Fruit fly (Drosophila melanogaster): ENCODE measurements around the gene Cbp20.
A peak's percentile ranks its signal among the peaks of the same experiment; 100 is the strongest.

The Cbp20 gene

DNA sequence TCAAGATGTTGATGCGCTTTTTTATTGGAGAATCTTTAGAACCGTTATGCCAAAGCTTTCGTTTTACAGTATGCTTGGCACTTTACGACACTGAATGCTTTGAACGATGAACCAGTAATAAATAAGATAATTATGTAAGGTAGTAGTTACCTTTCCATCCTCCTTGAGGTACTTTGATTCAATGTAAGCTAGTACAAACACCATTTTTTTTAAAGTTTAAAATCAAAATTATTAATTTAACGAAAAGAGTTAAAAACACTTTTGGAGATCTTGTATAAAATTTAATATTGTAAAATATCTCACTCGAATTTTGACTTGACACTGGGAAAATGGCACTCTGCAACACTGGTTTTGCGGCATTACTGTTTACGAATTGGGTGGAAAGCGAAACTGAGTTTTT is 20.9 kb downstream of the Cbp20 start, which contains the start of the genes Arp5 and CG7208 (continued):
- TF ChIP-seq acj6 (GFP tag; optimal IDR thresholded peaks at IDR 0.05) = peak; percentile 69
- TF ChIP-seq vri (GFP tag; optimal IDR thresholded peaks at IDR 0.05) = no peak
- no peak for TF ChIP-seq CG34406 (GFP tag; optimal IDR thresholded peaks at IDR 0.05)
- peak; percentile 34 for TF ChIP-seq CG4318 (GFP tag; optimal IDR thresholded peaks at IDR 0.05)
- peak; percentile 10 for TF ChIP-seq fd85E (GFP tag; optimal IDR thresholded peaks at IDR 0.05)
- peak; percentile 42; the same call in 1 of the 2 replicates for TF ChIP-seq Gug (GFP tag; IDR thresholded peaks at IDR 0.05)
- TF ChIP-seq CG9139 (GFP tag; optimal IDR thresholded peaks at IDR 0.05) = no peak
- TF ChIP-seq Sox102F (GFP tag; optimal IDR thresholded peaks at IDR 0.05) = no peak
- no peak for TF ChIP-seq CG6808 (GFP tag; optimal IDR thresholded peaks at IDR 0.05)
- TF ChIP-seq Smox (GFP tag; optimal IDR thresholded peaks at IDR 0.05) = no peak
- peak; percentile 73 for TF ChIP-seq topi (GFP tag; optimal IDR thresholded peaks at IDR 0.05)
- TF ChIP-seq dsx (GFP tag; optimal IDR thresholded peaks at IDR 0.05; ENCODE audit: poor library complexity, severe bottlenecking) = no peak
- TF ChIP-seq cyc (GFP tag; optimal IDR thresholded peaks at IDR 0.05) = peak; percentile 68
- peak; percentile 14 for TF ChIP-seq CG11902 (GFP tag; optimal IDR thresholded peaks at IDR 0.05)
- no peak for TF ChIP-seq CG6792 (GFP tag; optimal IDR thresholded peaks at IDR 0.05)
- TF ChIP-seq net (GFP tag; optimal IDR thresholded peaks at IDR 0.05) = no peak
- no peak for TF ChIP-seq CG16779 (tag; optimal IDR thresholded peaks at IDR 0.05)
- no peak for TF ChIP-seq Sox15 (GFP tag; optimal IDR thresholded peaks at IDR 0.05)
- TF ChIP-seq CG1621 (tag; optimal IDR thresholded peaks at IDR 0.05) = no peak
- no peak for TF ChIP-seq CG11294 (GFP tag; IDR thresholded peaks at IDR 0.05)
- TF ChIP-seq CG15336 (GFP tag; IDR thresholded peaks at IDR 0.05) = no peak
- peak; percentile 69 for TF ChIP-seq Sox14 (GFP tag; optimal IDR thresholded peaks at IDR 0.05)
- no peak for TF ChIP-seq CG3919 (GFP tag; optimal IDR thresholded peaks at IDR 0.05)
- TF ChIP-seq salr (GFP tag; optimal IDR thresholded peaks at IDR 0.05) = no peak
- no peak for TF ChIP-seq Eip75B (GFP tag; optimal IDR thresholded peaks at IDR 0.05)
- TF ChIP-seq Hr4 (GFP tag; optimal IDR thresholded peaks at IDR 0.05) = no peak
- no peak for TF ChIP-seq spab (GFP tag; optimal IDR thresholded peaks at IDR 0.05)
- no peak; the same call in 2 of the 3 replicates for TF ChIP-seq CG8119 (GFP tag; IDR thresholded peaks at IDR 0.05)
- TF ChIP-seq Met (GFP tag; optimal IDR thresholded peaks at IDR 0.05) = no peak
- TF ChIP-seq CG6163 (GFP tag; IDR thresholded peaks at IDR 0.05) = no peak
- TF ChIP-seq Ets21C (GFP tag; optimal IDR thresholded peaks at IDR 0.05) = peak; percentile 50
- no peak for TF ChIP-seq CG7368 (GFP tag; optimal IDR thresholded peaks at IDR 0.05)
- TF ChIP-seq CG31627 (GFP tag; optimal IDR thresholded peaks at IDR 0.05) = peak; percentile 71

DNA sequence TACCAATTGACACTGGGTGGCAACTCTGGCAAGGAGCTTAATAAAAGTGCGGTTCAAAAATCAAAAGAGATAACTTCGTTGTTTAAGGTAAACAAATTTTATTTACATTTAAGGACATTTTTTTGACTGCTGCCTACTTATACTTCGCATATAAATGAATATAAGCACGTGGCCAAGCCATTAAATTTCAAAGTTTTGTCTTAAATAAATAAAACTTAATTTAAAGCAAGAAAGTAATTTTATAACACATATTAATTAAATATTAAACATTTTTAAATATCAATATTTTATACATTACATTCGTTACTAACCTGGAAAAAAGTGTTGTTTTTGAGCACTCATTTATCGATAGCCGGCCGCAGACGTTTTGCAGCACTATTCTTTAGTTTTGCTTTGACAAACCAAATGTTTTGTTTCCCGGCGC is 24.3 kb downstream of the Cbp20 start, which contains the start of the genes CG12321 and MED17:
Gene CG12321, minus strand, starts transcription at position 6 of the 424 bp plus-strand sequence.
Gene MED17, plus strand, starts transcription at position 371 of the 424 bp plus-strand sequence.
- peak; percentile 84 for TF ChIP-seq CG3032 (tag; optimal IDR thresholded peaks at IDR 0.05)
- peak; percentile 57 for TF ChIP-seq dac (GFP tag; optimal IDR thresholded peaks at IDR 0.05)
- TF ChIP-seq CG9139 (GFP tag; optimal IDR thresholded peaks at IDR 0.05) = peak; percentile 6
- TF ChIP-seq CG15336 (GFP tag; IDR thresholded peaks at IDR 0.05) = peak; percentile 82
- peak; percentile 76 for TF ChIP-seq net (GFP tag; optimal IDR thresholded peaks at IDR 0.05)
- TF ChIP-seq Ets96B (tag; optimal IDR thresholded peaks at IDR 0.05) = peak; percentile 80
- peak; percentile 80 for TF ChIP-seq pdm3 (GFP tag; optimal IDR thresholded peaks at IDR 0.05)
- TF ChIP-seq svp (GFP tag) = no peak
- peak; percentile 75 for TF ChIP-seq CG11762 (GFP tag; optimal IDR thresholded peaks at IDR 0.05; ENCODE audit: insufficient read depth)
- TF ChIP-seq CG6792 (GFP tag; optimal IDR thresholded peaks at IDR 0.05) = peak; percentile 64
- TF ChIP-seq fkh (GFP tag; optimal IDR thresholded peaks at IDR 0.05) = no peak
- peak; percentile 78 for TF ChIP-seq Hr39 (GFP tag; optimal IDR thresholded peaks at IDR 0.05)
- TF ChIP-seq esn (GFP tag; optimal IDR thresholded peaks at IDR 0.05) = peak; percentile 80
- peak; percentile 72 for TF ChIP-seq fd59A (GFP tag; optimal IDR thresholded peaks at IDR 0.05)
- TF ChIP-seq eg (GFP tag; IDR thresholded peaks at IDR 0.05) = peak; percentile 85
- TF ChIP-seq Eip75B (GFP tag; optimal IDR thresholded peaks at IDR 0.05) = no peak
- peak; percentile 88 for TF ChIP-seq achi (GFP tag; optimal IDR thresholded peaks at IDR 0.05)
- peak; percentile 79 for TF ChIP-seq Lpt (GFP tag; optimal IDR thresholded peaks at IDR 0.05)
- TF ChIP-seq CG6276 (GFP tag; optimal IDR thresholded peaks at IDR 0.05) = no peak
- TF ChIP-seq CG7368 (GFP tag; optimal IDR thresholded peaks at IDR 0.05) = peak; percentile 80
- peak; percentile 88 for TF ChIP-seq CG3919 (GFP tag; optimal IDR thresholded peaks at IDR 0.05)
- TF ChIP-seq Hr38 (GFP tag; optimal IDR thresholded peaks at IDR 0.05) = no peak
- peak; percentile 37 for TF ChIP-seq CG6854 (GFP tag; optimal IDR thresholded peaks at IDR 0.05)
- peak; percentile 65 for TF ChIP-seq Ets21C (GFP tag; optimal IDR thresholded peaks at IDR 0.05)
- peak; percentile 92 for TF ChIP-seq CG32006 (GFP tag; optimal IDR thresholded peaks at IDR 0.05)
- TF ChIP-seq Smox (GFP tag; optimal IDR thresholded peaks at IDR 0.05) = no peak
- TF ChIP-seq Sox102F (GFP tag; optimal IDR thresholded peaks at IDR 0.05) = no peak
- peak; percentile 92 for TF ChIP-seq OdsH (GFP tag; optimal IDR thresholded peaks at IDR 0.05)
- TF ChIP-seq acj6 (GFP tag; optimal IDR thresholded peaks at IDR 0.05) = peak; percentile 93
- TF ChIP-seq CG11902 (GFP tag; optimal IDR thresholded peaks at IDR 0.05) = peak; percentile 82
